Fruit fly (Drosophila melanogaster): ENCODE measurements around the gene CG17154.

The CG17154 gene

dm6 chr3L:12062219-12062618 is 26.2 kb upstream of the CG17154 start (continued):
- no peak for TF ChIP-seq Ets21C (GFP tag; optimal IDR thresholded peaks at IDR 0.05)
- TF ChIP-seq net (GFP tag; optimal IDR thresholded peaks at IDR 0.05) = no peak

- TF ChIP-seq dac (GFP tag; optimal IDR thresholded peaks at IDR 0.05) (no peak), CG31627 (GFP tag; optimal IDR thresholded peaks at IDR 0.05) (no peak), dsx (GFP tag; optimal IDR thresholded peaks at IDR 0.05; ENCODE audit: poor library complexity, severe bottlenecking) (peak; percentile 46), cyc (GFP tag; optimal IDR thresholded peaks at IDR 0.05) (peak; percentile 4), lz (GFP tag; optimal IDR thresholded peaks at IDR 0.05) (no peak), CG8319 (GFP tag; optimal IDR thresholded peaks at IDR 0.05) (peak; percentile 3), CG16779 (tag; optimal IDR thresholded peaks at IDR 0.05) (peak; percentile 25), esn (GFP tag; optimal IDR thresholded peaks at IDR 0.05) (no peak), CG6792 (GFP tag; optimal IDR thresholded peaks at IDR 0.05) (peak; percentile 25), CG8632 (GFP tag; optimal IDR thresholded peaks at IDR 0.05) (no peak), CG6276 (GFP tag; optimal IDR thresholded peaks at IDR 0.05) (no peak), topi (GFP tag; optimal IDR thresholded peaks at IDR 0.05) (no peak), CG11294 (GFP tag; IDR thresholded peaks at IDR 0.05) (no peak), CG1621 (tag; optimal IDR thresholded peaks at IDR 0.05) (peak; percentile 57), fkh (GFP tag; optimal IDR thresholded peaks at IDR 0.05) (no peak), CG6854 (GFP tag; optimal IDR thresholded peaks at IDR 0.05) (no peak), CG9139 (GFP tag; optimal IDR thresholded peaks at IDR 0.05) (no peak), CG6163 (GFP tag; IDR thresholded peaks at IDR 0.05) (peak; percentile 77), acj6 (GFP tag; optimal IDR thresholded peaks at IDR 0.05) (peak; percentile 46), CG3032 (tag; optimal IDR thresholded peaks at IDR 0.05) (peak; percentile 67), Ets21C (GFP tag; optimal IDR thresholded peaks at IDR 0.05) (no peak), Gug (GFP tag; IDR thresholded peaks at IDR 0.05) (peak; percentile 54), achi (GFP tag; optimal IDR thresholded peaks at IDR 0.05) (peak; percentile 62), Blimp-1 (GFP tag; optimal IDR thresholded peaks at IDR 0.05) (no peak), CG10631 (GFP tag; optimal IDR thresholded peaks at IDR 0.05) (peak; percentile 62), spab (GFP tag; optimal IDR thresholded peaks at IDR 0.05) (peak; percentile 36), OdsH (GFP tag; optimal IDR thresholded peaks at IDR 0.05) (peak; percentile 27), Hr38 (GFP tag; optimal IDR thresholded peaks at IDR 0.05) (no peak), Sox102F (GFP tag; optimal IDR thresholded peaks at IDR 0.05) (no peak), CG34406 (GFP tag; optimal IDR thresholded peaks at IDR 0.05) (no peak), CG4318 (GFP tag; optimal IDR thresholded peaks at IDR 0.05) (no peak), Met (GFP tag; optimal IDR thresholded peaks at IDR 0.05) (no peak), Eip93F (GFP tag; optimal IDR thresholded peaks at IDR 0.05) (no peak), vri (GFP tag; optimal IDR thresholded peaks at IDR 0.05) (no peak), CG8119 (GFP tag; IDR thresholded peaks at IDR 0.05) (peak; percentile 53; the same call in 2 of the 3 replicates), Sox14 (GFP tag; optimal IDR thresholded peaks at IDR 0.05) (peak; percentile 59), Lpt (GFP tag; optimal IDR thresholded peaks at IDR 0.05) (peak; percentile 44), Sox15 (GFP tag; optimal IDR thresholded peaks at IDR 0.05) (no peak), CG32006 (GFP tag; optimal IDR thresholded peaks at IDR 0.05) (peak; percentile 29), Smox (GFP tag; optimal IDR thresholded peaks at IDR 0.05) (no peak), Hr39 (GFP tag; optimal IDR thresholded peaks at IDR 0.05) (no peak), Ets96B (tag; optimal IDR thresholded peaks at IDR 0.05) (peak; percentile 56), net (GFP tag; optimal IDR thresholded peaks at IDR 0.05) (no peak), ss (GFP tag; optimal IDR thresholded peaks at IDR 0.05) (peak in 1 of 2 experiments; percentile 33), CG7368 (GFP tag; optimal IDR thresholded peaks at IDR 0.05) (peak; percentile 30), CG10669 (GFP tag; optimal IDR thresholded peaks at IDR 0.05) (peak; percentile 37), fd59A (GFP tag; optimal IDR thresholded peaks at IDR 0.05) (peak; percentile 36), CG3919 (GFP tag; optimal IDR thresholded peaks at IDR 0.05) (peak; percentile 58), pdm3 (GFP tag; optimal IDR thresholded peaks at IDR 0.05) (no peak), CG11762 (GFP tag; optimal IDR thresholded peaks at IDR 0.05; ENCODE audit: insufficient read depth) (no peak)
These were observed 25.6 kb upstream of the CG17154 start for dm6 chr3L:12062788-12063218.

Data from whole organism, prepupa.